Fruit fly (Drosophila melanogaster): ENCODE results near the gene Ir94e.
A peak's percentile ranks its signal among the peaks of the same experiment; 100 is the strongest.

Ir94e gene

dm6 chr3R:23360356-23360755 is 45.0 kb upstream of the Ir94e start:
- no peak for TF ChIP-seq tj (GFP tag; optimal IDR thresholded peaks at IDR 0.05)
- no peak for TF ChIP-seq toe (GFP tag; optimal IDR thresholded peaks at IDR 0.05)
- no peak for TF ChIP-seq CG11617 (GFP tag; optimal IDR thresholded peaks at IDR 0.05)
- TF ChIP-seq CG5204 (GFP tag; optimal IDR thresholded peaks at IDR 0.05): no peak
- TF ChIP-seq bab1 (GFP tag; optimal IDR thresholded peaks at IDR 0.05): no peak
- TF ChIP-seq cnc (optimal IDR thresholded peaks at IDR 0.05): no peak
- no peak for TF ChIP-seq Mnt (GFP tag; optimal IDR thresholded peaks at IDR 0.05)
- no peak for TF ChIP-seq pad (GFP tag; optimal IDR thresholded peaks at IDR 0.05)
- no peak for TF ChIP-seq Clk (GFP tag; optimal IDR thresholded peaks at IDR 0.05)

- TF ChIP-seq bab1 (GFP tag; optimal IDR thresholded peaks at IDR 0.05) (peak; percentile 43), Clk (GFP tag; optimal IDR thresholded peaks at IDR 0.05) (no peak), pad (GFP tag; optimal IDR thresholded peaks at IDR 0.05) (peak; percentile 57), CG5204 (GFP tag; optimal IDR thresholded peaks at IDR 0.05) (no peak), cnc (optimal IDR thresholded peaks at IDR 0.05) (no peak), CG12768 (GFP tag; optimal IDR thresholded peaks at IDR 0.05) (peak; percentile 41), kay (GFP tag; ENCODE audit: borderline replicate concordance) (no peak), cic (GFP tag; optimal IDR thresholded peaks at IDR 0.05) (no peak), Mnt (GFP tag; optimal IDR thresholded peaks at IDR 0.05) (no peak), CG7045 (GFP tag; optimal IDR thresholded peaks at IDR 0.05) (peak; percentile 27), CG7101 (tag; optimal IDR thresholded peaks at IDR 0.05) (peak; percentile 82), CG14711 (tag; optimal IDR thresholded peaks at IDR 0.05) (peak; percentile 77), toe (GFP tag; optimal IDR thresholded peaks at IDR 0.05) (no peak), Crg-1 (GFP tag; optimal IDR thresholded peaks at IDR 0.05) (peak; percentile 39), CG33017 (tag; optimal IDR thresholded peaks at IDR 0.05) (peak; percentile 70), tj (GFP tag; optimal IDR thresholded peaks at IDR 0.05) (no peak), ovo (GFP tag; optimal IDR thresholded peaks at IDR 0.05) (no peak), Hr96 (GFP tag; optimal IDR thresholded peaks at IDR 0.05) (peak; percentile 19), CG1620 (GFP tag; optimal IDR thresholded peaks at IDR 0.05) (peak; percentile 48), CG11617 (GFP tag; optimal IDR thresholded peaks at IDR 0.05) (peak; percentile 4)
These were observed 41.7 kb upstream of the Ir94e start, which contains the start of gene CG4408 for dm6 chr3R:23363515-23364124. CG4408 (minus strand) TSS chr3R:23363574.

DNA sequence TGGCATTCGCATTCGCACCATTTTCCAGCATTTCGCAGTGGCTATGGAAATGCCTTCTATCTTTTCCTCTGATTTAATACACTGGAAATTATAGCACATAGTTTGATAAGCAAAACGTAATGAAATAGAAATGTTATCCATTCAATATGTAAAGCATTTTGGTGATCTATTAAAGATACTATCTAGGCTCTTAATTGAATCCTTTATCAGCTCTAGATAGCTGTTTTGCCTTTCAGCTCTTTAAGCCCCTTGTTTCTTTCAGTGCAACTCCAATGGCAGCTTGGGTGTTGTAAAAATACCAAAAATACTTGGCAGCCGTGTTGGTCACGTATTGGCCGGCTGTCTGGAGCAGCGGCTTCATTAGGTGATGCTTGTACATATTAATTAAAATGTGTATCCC is 40.3 kb upstream of the Ir94e start:
- no peak for TF ChIP-seq CG12768 (GFP tag; optimal IDR thresholded peaks at IDR 0.05)
- no peak for TF ChIP-seq CG1620 (GFP tag; optimal IDR thresholded peaks at IDR 0.05)
- no peak for TF ChIP-seq kay (GFP tag; ENCODE audit: borderline replicate concordance)
- no peak for TF ChIP-seq tj (GFP tag; optimal IDR thresholded peaks at IDR 0.05)
- no peak for TF ChIP-seq CG7101 (tag; optimal IDR thresholded peaks at IDR 0.05)
- TF ChIP-seq Mnt (GFP tag; optimal IDR thresholded peaks at IDR 0.05): no peak
- TF ChIP-seq ovo (GFP tag; optimal IDR thresholded peaks at IDR 0.05): no peak
- no peak for TF ChIP-seq CG33017 (tag; optimal IDR thresholded peaks at IDR 0.05)
- no peak for TF ChIP-seq bab1 (GFP tag; optimal IDR thresholded peaks at IDR 0.05)
- TF ChIP-seq Crg-1 (GFP tag; optimal IDR thresholded peaks at IDR 0.05): no peak
- TF ChIP-seq CG11617 (GFP tag; optimal IDR thresholded peaks at IDR 0.05): no peak
- no peak for TF ChIP-seq Hr96 (GFP tag; optimal IDR thresholded peaks at IDR 0.05)

DNA sequence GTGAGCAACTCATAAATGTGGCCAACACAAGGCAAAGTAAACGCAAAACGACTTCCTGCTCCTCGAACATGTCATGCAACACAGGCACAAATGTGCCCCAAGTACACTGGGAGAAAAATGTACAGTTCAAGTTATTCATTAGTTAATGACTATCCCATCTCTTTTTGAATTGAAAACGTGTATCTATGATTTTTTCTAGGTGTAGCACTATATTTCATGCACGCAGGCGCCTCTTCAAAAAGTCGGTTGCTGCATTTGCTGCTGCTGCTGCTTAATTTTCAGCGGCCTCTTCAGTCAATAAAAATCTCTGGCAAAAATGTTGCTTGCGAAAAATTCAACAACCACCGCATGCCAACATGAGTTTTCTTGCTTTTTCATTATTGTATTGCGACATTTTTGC is 37.8 kb upstream of the Ir94e start:
- no peak for TF ChIP-seq CG7045 (GFP tag; optimal IDR thresholded peaks at IDR 0.05)

dm6 chr3R:23368235-23368634 is 37.1 kb upstream of the Ir94e start:
- TF ChIP-seq Hr96 (GFP tag; optimal IDR thresholded peaks at IDR 0.05): no peak
- no peak for TF ChIP-seq CG14711 (tag; optimal IDR thresholded peaks at IDR 0.05)
- no peak for TF ChIP-seq Clk (GFP tag; optimal IDR thresholded peaks at IDR 0.05)
- no peak for TF ChIP-seq ovo (GFP tag; optimal IDR thresholded peaks at IDR 0.05)
- no peak for TF ChIP-seq Crg-1 (GFP tag; optimal IDR thresholded peaks at IDR 0.05)
- no peak for TF ChIP-seq bab1 (GFP tag; optimal IDR thresholded peaks at IDR 0.05)
- no peak for TF ChIP-seq CG1620 (GFP tag; optimal IDR thresholded peaks at IDR 0.05)
- no peak for TF ChIP-seq tj (GFP tag; optimal IDR thresholded peaks at IDR 0.05)
- no peak for TF ChIP-seq kay (GFP tag; ENCODE audit: borderline replicate concordance)
- no peak for TF ChIP-seq CG5204 (GFP tag; optimal IDR thresholded peaks at IDR 0.05)
- no peak for TF ChIP-seq CG7045 (GFP tag; optimal IDR thresholded peaks at IDR 0.05)
- no peak for TF ChIP-seq CG7101 (tag; optimal IDR thresholded peaks at IDR 0.05)
- TF ChIP-seq CG11617 (GFP tag; optimal IDR thresholded peaks at IDR 0.05): no peak
- TF ChIP-seq Mnt (GFP tag; optimal IDR thresholded peaks at IDR 0.05): no peak
- no peak for TF ChIP-seq pad (GFP tag; optimal IDR thresholded peaks at IDR 0.05)

dm6 chr3R:23372624-23373023 is 32.7 kb upstream of the Ir94e start, which contains the start of gene CG42827:
CG42827 (plus strand) TSS chr3R:23372924.
- TF ChIP-seq Hr96 (GFP tag; optimal IDR thresholded peaks at IDR 0.05) (no peak), CG1620 (GFP tag; optimal IDR thresholded peaks at IDR 0.05) (no peak), bab1 (GFP tag; optimal IDR thresholded peaks at IDR 0.05) (no peak), tj (GFP tag; optimal IDR thresholded peaks at IDR 0.05) (no peak), kay (GFP tag; ENCODE audit: borderline replicate concordance) (no peak), CG5204 (GFP tag; optimal IDR thresholded peaks at IDR 0.05) (no peak), CG11617 (GFP tag; optimal IDR thresholded peaks at IDR 0.05) (no peak), CG7101 (tag; optimal IDR thresholded peaks at IDR 0.05) (no peak), Mnt (GFP tag; optimal IDR thresholded peaks at IDR 0.05) (no peak), toe (GFP tag; optimal IDR thresholded peaks at IDR 0.05) (no peak), CG7045 (GFP tag; optimal IDR thresholded peaks at IDR 0.05) (no peak), Crg-1 (GFP tag; optimal IDR thresholded peaks at IDR 0.05) (no peak), CG14711 (tag; optimal IDR thresholded peaks at IDR 0.05) (no peak), CG33017 (tag; optimal IDR thresholded peaks at IDR 0.05) (no peak), pad (GFP tag; optimal IDR thresholded peaks at IDR 0.05) (no peak), cic (GFP tag; optimal IDR thresholded peaks at IDR 0.05) (no peak), CG12768 (GFP tag; optimal IDR thresholded peaks at IDR 0.05) (no peak)
